Fruit fly (Drosophila melanogaster) whole organism, prepupa: ENCODE results near the gene CG17839.

Experiments
- CG10669 ChIP-seq: fragments of 200-800 bp; sonication (Bioruptor generic); optimal IDR thresholded peaks from 3 replicates; lab custom pipeline; 2018; ENCODE audit warnings: missing biosample characterization, mild to moderate bottlenecking, missing genetic modification characterization, moderate library complexity
- CG11294 ChIP-seq: fragments of 200-800 bp; sonication (Bioruptor generic); IDR thresholded peaks from 2 replicates; pipeline ENCODE4 v1.3.6; 2022; ENCODE audit warnings: missing biosample characterization, missing genetic modification characterization
- CG15336 ChIP-seq: fragments of 200-800 bp; sonication (Bioruptor generic); IDR thresholded peaks from 2 replicates; pipeline ENCODE4 v1.3.6; 2022; ENCODE audit warnings: missing biosample characterization, missing genetic modification characterization
- CG3032 ChIP-seq: fragments of 200-800 bp; optimal IDR thresholded peaks from 2 replicates; lab custom pipeline; 2019; ENCODE audit warnings: missing biosample characterization, mild to moderate bottlenecking, missing genetic modification characterization, moderate library complexity
- CG31627 ChIP-seq: fragments of 200-800 bp; sonication (Bioruptor generic); optimal IDR thresholded peaks from 3 replicates; lab custom pipeline; 2016; ENCODE audit warnings: missing biosample characterization, missing genetic modification characterization
- CG4318 ChIP-seq: fragments of 200-800 bp; sonication (Bioruptor generic); optimal IDR thresholded peaks from 3 replicates; lab custom pipeline; 2017; ENCODE audit warnings: missing biosample characterization, mild to moderate bottlenecking, missing genetic modification characterization
- CG6792 ChIP-seq: fragments of 200-800 bp; sonication (Bioruptor generic); optimal IDR thresholded peaks from 3 replicates; lab custom pipeline; 2016; ENCODE audit warnings: missing biosample characterization, missing genetic modification characterization
- CG6808 ChIP-seq: fragments of 200-800 bp; sonication (Bioruptor generic); optimal IDR thresholded peaks from 3 replicates; lab custom pipeline; 2017; ENCODE audit warnings: missing biosample characterization, missing genetic modification characterization, mild to moderate bottlenecking, moderate library complexity, missing genetic modification reagents
- CG6854 ChIP-seq: fragments of 200-800 bp; sonication (Bioruptor generic); optimal IDR thresholded peaks from 2 replicates; lab custom pipeline; 2017; ENCODE audit warnings: missing biosample characterization, mild to moderate bottlenecking, missing genetic modification characterization
- CG8319 ChIP-seq: fragments of 200-800 bp; sonication (Bioruptor generic); optimal IDR thresholded peaks from 3 replicates; lab custom pipeline; 2016; ENCODE audit warnings: missing biosample characterization, missing genetic modification characterization
- CG8632 ChIP-seq: fragments of 200-800 bp; sonication (Bioruptor generic); optimal IDR thresholded peaks from 3 replicates; lab custom pipeline; 2016; ENCODE audit warnings: missing biosample characterization, missing genetic modification characterization
- Eip75B ChIP-seq: fragments of 200-800 bp; sonication (Bioruptor generic); optimal IDR thresholded peaks from 3 replicates; lab custom pipeline; 2016; ENCODE audit warnings: missing biosample characterization, missing genetic modification characterization
- Eip78C ChIP-seq: fragments of 200-800 bp; sonication (Bioruptor generic); peaks from one replicate; lab custom pipeline; 2016; ENCODE audit warnings: missing biosample characterization, missing genetic modification characterization
- Eip93F ChIP-seq: fragments of 200-800 bp; sonication (Bioruptor generic); optimal IDR thresholded peaks from 2 replicates; lab custom pipeline; 2016; ENCODE audit warnings: missing biosample characterization, mild to moderate bottlenecking, missing genetic modification characterization
- Ets21C ChIP-seq: fragments of 200-800 bp; sonication (Bioruptor generic); optimal IDR thresholded peaks from 3 replicates; lab custom pipeline; 2016; ENCODE audit warnings: missing biosample characterization, missing genetic modification characterization
- Ets96B ChIP-seq: fragments of 200-800 bp; optimal IDR thresholded peaks from 2 replicates; lab custom pipeline; 2019; ENCODE audit warnings: missing biosample characterization, mild to moderate bottlenecking, missing genetic modification characterization, moderate library complexity
- Gug ChIP-seq: fragments of 200-800 bp; sonication (Bioruptor generic); IDR thresholded peaks from 2 replicates; pipeline ENCODE4 v1.3.6; 2022; ENCODE audit warnings: missing biosample characterization, missing genetic modification characterization
- Hr38 ChIP-seq: sonication (Bioruptor generic); optimal IDR thresholded peaks from 2 replicates; lab custom pipeline; 2016; ENCODE audit warnings: missing biosample characterization, missing genetic modification characterization
- Hr4 ChIP-seq: fragments of 200-800 bp; sonication (Bioruptor generic); optimal IDR thresholded peaks from 3 replicates; lab custom pipeline; 2016; ENCODE audit warnings: missing biosample characterization, missing genetic modification characterization
- OdsH ChIP-seq: fragments of 200-800 bp; sonication (Bioruptor generic); optimal IDR thresholded peaks from 3 replicates; lab custom pipeline; 2016; ENCODE audit warnings: missing biosample characterization, missing genetic modification characterization
- Smox ChIP-seq: fragments of 200-800 bp; sonication (Bioruptor generic); optimal IDR thresholded peaks from 3 replicates; lab custom pipeline; 2016; ENCODE audit warnings: missing biosample characterization, missing genetic modification characterization
- Sox102F ChIP-seq: fragments of 200-800 bp; sonication (Bioruptor generic); optimal IDR thresholded peaks from 2 replicates; lab custom pipeline; 2016; ENCODE audit warnings: missing biosample characterization, mild to moderate bottlenecking, missing genetic modification characterization
- Sox14 ChIP-seq: fragments of 200-800 bp; sonication (Bioruptor generic); optimal IDR thresholded peaks from 3 replicates; lab custom pipeline; 2016; ENCODE audit warnings: missing biosample characterization, missing genetic modification characterization
- Sox15 ChIP-seq: fragments of 200-800 bp; sonication (Bioruptor generic); optimal IDR thresholded peaks from 3 replicates; lab custom pipeline; 2016; ENCODE audit warnings: missing biosample characterization, missing genetic modification characterization
- achi ChIP-seq: fragments of 200-800 bp; sonication (Bioruptor generic); optimal IDR thresholded peaks from 3 replicates; lab custom pipeline; 2016; ENCODE audit warnings: missing biosample characterization, missing genetic modification characterization
- acj6 ChIP-seq: fragments of 200-800 bp; sonication (Bioruptor generic); optimal IDR thresholded peaks from 3 replicates; lab custom pipeline; 2016; ENCODE audit warnings: missing biosample characterization, missing genetic modification characterization
- cyc ChIP-seq: fragments of 200-800 bp; sonication (Bioruptor generic); optimal IDR thresholded peaks from 3 replicates; lab custom pipeline; 2016; ENCODE audit warnings: missing biosample characterization, missing genetic modification characterization
- dac ChIP-seq: fragments of 200-800 bp; sonication (Bioruptor generic); optimal IDR thresholded peaks from 2 replicates; lab custom pipeline; 2017; ENCODE audit warnings: missing biosample characterization, mild to moderate bottlenecking, missing genetic modification characterization
- dsx ChIP-seq: fragments of 200-800 bp; optimal IDR thresholded peaks from 3 replicates; lab custom pipeline; 2019; ENCODE audit warnings: missing biosample characterization, mild to moderate bottlenecking, missing genetic modification characterization, moderate library complexity; ENCODE audit not compliant: poor library complexity, severe bottlenecking
- eg ChIP-seq: fragments of 200-800 bp; sonication (Bioruptor generic); IDR thresholded peaks from 3 replicates; pipeline ENCODE4 v1.3.6; 2022; ENCODE audit warnings: missing biosample characterization, missing genetic modification characterization
- esn ChIP-seq: fragments of 200-800 bp; sonication (Bioruptor generic); optimal IDR thresholded peaks from 2 replicates; lab custom pipeline; 2016; ENCODE audit warnings: missing biosample characterization, mild to moderate bottlenecking, missing genetic modification characterization, moderate library complexity
- fd59A ChIP-seq: fragments of 200-800 bp; sonication (Bioruptor generic); optimal IDR thresholded peaks from 2 replicates; lab custom pipeline; 2017; ENCODE audit warnings: missing biosample characterization, mild to moderate bottlenecking, missing genetic modification characterization, missing genetic modification reagents
- fd85E ChIP-seq: fragments of 200-800 bp; sonication (Bioruptor generic); optimal IDR thresholded peaks from 3 replicates; lab custom pipeline; 2016; ENCODE audit warnings: missing biosample characterization, missing genetic modification characterization
- fkh ChIP-seq: fragments of 200-800 bp; sonication (Bioruptor generic); optimal IDR thresholded peaks from 3 replicates; lab custom pipeline; 2017; ENCODE audit warnings: missing biosample characterization, mild to moderate bottlenecking, missing genetic modification characterization, moderate library complexity
- lz ChIP-seq: fragments of 200-800 bp; sonication (Bioruptor generic); optimal IDR thresholded peaks from 3 replicates; lab custom pipeline; 2016; ENCODE audit warnings: missing biosample characterization, missing genetic modification characterization
- salr ChIP-seq, 2 experiments: fragments of 200-800 bp; sonication (Bioruptor generic); optimal IDR thresholded peaks; 3 replicates each; lab custom pipeline; 2016 to 2018; ENCODE audit warnings: missing biosample characterization in 2 of 2, missing genetic modification characterization in 2 of 2, mild to moderate bottlenecking in 1 of 2
- svp ChIP-seq: fragments of 200-800 bp; sonication (Bioruptor generic); peaks from one replicate; lab custom pipeline; 2016; ENCODE audit warnings: missing biosample characterization, missing genetic modification characterization
- topi ChIP-seq: fragments of 200-800 bp; sonication (Bioruptor generic); optimal IDR thresholded peaks from 3 replicates; lab custom pipeline; 2016; ENCODE audit warnings: missing biosample characterization, missing genetic modification characterization
- vri ChIP-seq: fragments of 200-800 bp; sonication (Bioruptor generic); optimal IDR thresholded peaks from 3 replicates; lab custom pipeline; 2016; ENCODE audit warnings: missing biosample characterization, mild to moderate bottlenecking, missing genetic modification characterization

CG17839 gene

DNA sequence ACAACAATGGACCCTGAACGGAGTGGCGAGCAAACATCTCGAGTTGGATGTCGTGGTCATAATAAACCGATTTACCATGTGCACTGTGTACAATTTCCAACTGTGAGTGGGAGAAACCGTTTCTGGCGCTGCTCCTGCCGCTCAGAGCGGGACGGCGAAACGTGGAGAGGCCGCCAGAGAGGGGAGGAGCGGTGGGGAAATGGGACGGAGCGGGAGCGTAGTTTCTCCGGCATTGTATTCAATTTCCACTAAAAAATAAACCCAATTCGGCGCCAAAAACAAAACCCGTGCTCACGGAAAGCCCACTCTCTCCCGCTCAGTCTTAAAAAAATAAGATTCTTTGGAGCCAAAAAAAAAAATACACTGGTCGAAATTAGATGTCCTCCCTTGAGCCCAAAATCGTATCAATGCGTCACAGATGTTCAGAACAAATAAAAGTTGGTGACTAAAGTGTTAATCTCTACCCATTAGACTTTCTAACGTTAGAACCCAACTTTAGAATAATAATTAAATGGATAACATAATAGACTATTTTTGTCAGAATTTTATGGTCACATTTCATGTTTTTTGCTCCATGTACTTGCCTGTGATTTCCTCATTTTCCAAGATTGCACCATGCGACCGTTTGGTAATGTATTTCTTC is 44.8 kb upstream of the CG17839 start (continued):
- peak; percentile 45 for TF ChIP-seq vri
- peak; percentile 49 for TF ChIP-seq acj6 (GFP tag; lab: Kevin White, UChicago)
- peak; percentile 46 for TF ChIP-seq dac (GFP tag; lab: Kevin White, UChicago)
- no peak for TF ChIP-seq fd85E (GFP tag; lab: Kevin White, UChicago)
- TF ChIP-seq Eip78C (GFP tag; lab: Kevin White, UChicago): peak; percentile 87
- no peak for TF ChIP-seq Eip93F (GFP tag; lab: Kevin White, UChicago)
- TF ChIP-seq Smox: peak; percentile 68
- no peak for TF ChIP-seq CG8319 (GFP tag; lab: Kevin White, UChicago)
- peak; percentile 82 for TF ChIP-seq CG15336
- no peak for TF ChIP-seq salr (GFP tag; optimal IDR thresholded peaks at IDR 0.05; lab: Kevin White, UChicago)
- TF ChIP-seq CG31627 (GFP tag; lab: Kevin White, UChicago): peak; percentile 59
- TF ChIP-seq Eip75B: peak; percentile 64
- TF ChIP-seq CG10669 (GFP tag; lab: Kevin White, UChicago): peak; percentile 6
- no peak for TF ChIP-seq CG3032 (tag; lab: Kevin White, UChicago)
- TF ChIP-seq Sox15 (GFP tag; lab: Kevin White, UChicago): no peak
- peak; percentile 63 for TF ChIP-seq Sox102F
- no peak for TF ChIP-seq Hr38 (GFP tag; lab: Kevin White, UChicago)
- peak; percentile 65 for TF ChIP-seq esn
- TF ChIP-seq Gug (GFP tag; lab: Robert Waterston, UW): peak; percentile 45; the same call in 1 of the 2 replicates
- TF ChIP-seq cyc: peak; percentile 48
- TF ChIP-seq, all 60 proteins: peak for 39

DNA sequence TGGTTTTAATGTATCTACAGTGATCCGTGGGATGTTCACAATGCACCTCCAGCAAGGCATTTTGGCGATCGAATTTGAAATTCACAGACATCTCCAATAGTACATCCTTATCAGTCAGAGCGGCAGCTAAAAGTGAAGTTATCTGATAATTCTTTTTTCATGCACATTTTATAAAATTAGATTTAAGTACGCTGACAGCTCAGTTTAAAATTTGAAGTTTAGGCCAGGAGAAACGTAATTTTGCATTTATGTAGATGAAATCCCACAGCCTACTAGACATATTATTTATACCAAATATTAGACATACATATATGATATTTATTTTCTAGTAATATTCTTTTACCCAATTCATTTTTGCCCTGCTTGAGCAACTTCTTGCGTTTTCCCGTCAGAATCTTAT is 44.0 kb upstream of the CG17839 start, which contains the start of gene Trl:
Gene Trl, minus strand, starts transcription at position 101 of the 400 bp plus-strand sequence.
- TF ChIP-seq vri (no peak), fd59A (GFP tag; lab: Kevin White, UChicago) (no peak), CG31627 (GFP tag; lab: Kevin White, UChicago) (no peak), Gug (GFP tag; lab: Robert Waterston, UW) (no peak), Hr4 (GFP tag; lab: Kevin White, UChicago) (no peak), OdsH (GFP tag; lab: Kevin White, UChicago) (no peak), Ets21C (GFP tag; lab: Kevin White, UChicago) (no peak), CG6854 (no peak), Ets96B (tag; lab: Kevin White, UChicago) (no peak), Hr38 (GFP tag; lab: Kevin White, UChicago) (no peak), CG4318 (GFP tag; lab: Kevin White, UChicago) (no peak), CG11294 (GFP tag; lab: Robert Waterston, UW) (no peak), CG15336 (no peak), Sox15 (GFP tag; lab: Kevin White, UChicago) (no peak), CG8632 (GFP tag; lab: Kevin White, UChicago) (no peak), svp (GFP tag; lab: Kevin White, UChicago) (no peak), eg (GFP tag; lab: Robert Waterston, UW) (no peak), dsx (GFP tag; lab: Kevin White, UChicago) (no peak), CG6808 (GFP tag; lab: Kevin White, UChicago) (no peak)

DNA sequence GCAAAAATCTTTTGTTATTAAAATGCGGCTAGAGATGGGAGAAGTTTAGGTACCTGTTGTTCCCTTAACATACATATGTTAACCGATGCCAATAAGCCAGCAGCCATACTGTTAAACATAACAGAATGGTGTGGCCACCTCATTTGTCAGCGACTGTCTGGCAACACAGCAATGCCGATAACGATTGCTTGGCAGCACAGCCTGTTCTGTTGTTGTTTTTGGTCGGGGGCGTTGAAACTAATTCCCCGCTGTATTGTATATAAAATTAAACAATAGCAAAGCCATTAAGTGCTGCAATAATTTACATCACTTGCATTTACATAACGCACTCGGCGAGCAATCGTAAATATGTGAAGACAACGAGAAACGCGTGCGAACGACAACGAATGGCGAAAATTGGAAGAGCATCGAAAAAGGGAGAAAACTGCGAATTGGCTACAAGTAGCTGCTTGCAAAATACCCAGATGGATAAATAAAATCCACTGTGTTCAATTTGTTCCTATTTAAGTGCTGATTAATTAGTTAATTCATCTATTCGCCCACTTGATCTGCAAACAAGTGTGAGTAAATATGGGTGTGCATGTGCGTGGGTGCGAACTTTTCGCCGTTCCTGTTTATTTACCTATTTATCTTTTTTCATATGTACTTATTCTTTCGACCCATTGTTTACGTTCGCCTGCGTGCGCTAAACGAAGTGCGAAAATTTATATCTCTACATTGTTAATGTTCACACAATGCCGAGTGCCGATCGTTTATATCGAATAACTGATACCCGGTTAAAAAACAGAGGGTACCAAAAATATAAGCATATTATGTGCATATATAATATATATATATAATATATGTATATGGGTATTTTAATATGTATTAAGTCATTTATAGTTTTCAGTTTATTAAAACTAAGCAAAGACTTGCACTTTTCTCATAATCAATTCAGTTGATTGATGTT is 42.8 kb upstream of the CG17839 start, which contains the start of the genes Tsen34 and Mgat4a:
Gene Tsen34, minus strand, starts transcription at position 8 of the 949 bp plus-strand sequence.
Gene Mgat4a, plus strand, starts transcription at position 192 of the 949 bp plus-strand sequence.
- TF ChIP-seq CG6808 (GFP tag; lab: Kevin White, UChicago): no peak
- peak; percentile 10 for TF ChIP-seq Ets21C (GFP tag; lab: Kevin White, UChicago)
- peak; percentile 48 for TF ChIP-seq CG6792 (GFP tag; lab: Kevin White, UChicago)
- TF ChIP-seq CG6854: no peak
- TF ChIP-seq vri: peak; percentile 40
- peak; percentile 35 for TF ChIP-seq acj6 (GFP tag; lab: Kevin White, UChicago)
- TF ChIP-seq CG8319 (GFP tag; lab: Kevin White, UChicago): no peak
- TF ChIP-seq cyc: peak; percentile 7
- TF ChIP-seq lz (GFP tag; lab: Kevin White, UChicago): peak; percentile 22
- no peak for TF ChIP-seq topi
- no peak for TF ChIP-seq Smox
- peak; percentile 13 for TF ChIP-seq svp (GFP tag; lab: Kevin White, UChicago)
- TF ChIP-seq esn: peak; percentile 62
- TF ChIP-seq Sox14 (GFP tag; lab: Kevin White, UChicago): peak; percentile 25
- no peak for TF ChIP-seq Gug (GFP tag; lab: Robert Waterston, UW)
- TF ChIP-seq CG8632 (GFP tag; lab: Kevin White, UChicago): peak; percentile 55
- peak; percentile 97 for TF ChIP-seq fkh (GFP tag; lab: Kevin White, UChicago)
- peak; percentile 8 for TF ChIP-seq CG3032 (tag; lab: Kevin White, UChicago)
- TF ChIP-seq achi: no peak
